Fruit fly (Drosophila melanogaster): ENCODE results near the gene Hsc20.

Hsc20 gene

DNA sequence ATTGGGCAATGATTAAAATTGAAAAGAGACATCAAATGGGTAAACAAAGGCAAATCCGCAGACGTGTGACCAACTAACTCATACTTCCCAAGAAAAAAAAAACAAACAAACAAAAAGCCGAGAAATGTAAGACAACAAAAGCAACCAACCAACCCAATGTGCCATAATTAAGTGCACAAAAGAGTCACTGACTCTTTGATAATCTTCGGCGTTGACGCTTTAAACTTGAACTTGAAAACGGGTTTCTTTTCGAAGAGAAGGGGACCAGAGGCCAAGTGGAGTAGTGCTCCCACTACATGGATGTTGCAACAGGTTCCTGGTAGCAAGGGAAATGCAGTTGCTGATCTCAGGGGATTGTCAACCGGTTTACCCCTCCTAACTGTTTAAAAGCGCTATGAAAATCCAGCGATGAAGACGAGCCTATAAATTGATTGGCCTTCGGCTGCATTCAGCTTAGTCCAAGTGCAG is 47.1 kb downstream of the Hsc20 start, which contains the start of gene CG13064:
Gene CG13064, plus strand, starts transcription at position 418 of the 468 bp plus-strand sequence.
- TF ChIP-seq Spps (tag; optimal IDR thresholded peaks at IDR 0.05) = no peak
- peak; percentile 8 for TF ChIP-seq nom (GFP tag; optimal IDR thresholded peaks at IDR 0.05)
- no peak for TF ChIP-seq Ada2b (GFP tag; IDR thresholded peaks at IDR 0.05)
- TF ChIP-seq CG15269 (tag; optimal IDR thresholded peaks at IDR 0.05) = peak; percentile 27
- no peak for TF ChIP-seq Max (GFP tag; optimal IDR thresholded peaks at IDR 0.05)
- TF ChIP-seq CG12769 (tag; optimal IDR thresholded peaks at IDR 0.05) = peak; percentile 50
- no peak for TF ChIP-seq ttk (GFP tag; IDR thresholded peaks at IDR 0.05)
- TF ChIP-seq tll (GFP tag; optimal IDR thresholded peaks at IDR 0.05) = no peak
- peak; percentile 56 for TF ChIP-seq oc (tag; optimal IDR thresholded peaks at IDR 0.05)
- TF ChIP-seq Awh (GFP tag; IDR thresholded peaks at IDR 0.05) = peak; percentile 19; the same call in 1 of the 2 replicates
- peak; percentile 75 for TF ChIP-seq abd-A (tag; optimal IDR thresholded peaks at IDR 0.05)
- 0 out of 4 replicates have a peak, but pooled peaks have one; percentile 65 for TF ChIP-seq chinmo (GFP tag; IDR thresholded peaks at IDR 0.05; ENCODE audit: partially characterized antibody)
- TF ChIP-seq Hr78 (GFP tag; optimal IDR thresholded peaks at IDR 0.05) = peak in 1 of 2 experiments; percentile 87

- peak; percentile 3 for TF ChIP-seq sd (tag; optimal IDR thresholded peaks at IDR 0.05)
- peak; percentile 52; the same call in 1 of the 2 replicates for TF ChIP-seq vvl (GFP tag; IDR thresholded peaks at IDR 0.05)
- no peak for TF ChIP-seq pan (optimal IDR thresholded peaks at IDR 0.05)
- peak in 1 of 2 experiments; percentile 12 for TF ChIP-seq pan (GFP tag; optimal IDR thresholded peaks at IDR 0.05 in 1 of 2, IDR thresholded peaks at IDR 0.05 in 1 of 2)
- no peak for TF ChIP-seq tx (GFP tag; optimal IDR thresholded peaks at IDR 0.05)
Observed at dm6 chr3L:16281880-16282556, 49.1 kb downstream of the Hsc20 start, which contains the start of gene CG13049. TSS of gene CG13049 (minus strand) at chr3L:16281930.

Data from whole organism, embryonic.